Worm (Caenorhabditis elegans): ENCODE results near the gene ttr-54.

DNA sequence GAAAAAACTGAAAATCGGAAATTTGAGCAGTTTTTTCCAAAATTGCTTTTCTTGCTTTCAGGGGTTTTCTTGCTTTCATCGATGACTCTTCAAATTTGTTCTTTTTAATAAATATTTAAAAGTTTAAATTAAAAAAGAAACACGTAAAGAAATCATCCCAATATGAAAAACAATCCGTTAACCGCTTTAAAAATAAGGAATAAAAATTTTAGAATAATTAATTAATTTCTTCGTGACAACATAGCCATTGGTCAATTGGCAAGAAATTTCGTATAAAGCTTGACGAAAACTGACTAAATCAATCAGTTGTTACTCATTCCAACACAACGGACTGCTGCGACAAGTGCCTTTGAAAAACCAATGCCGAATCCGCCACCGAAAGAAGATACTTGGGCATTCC lies 43.0 kb upstream of the ttr-54 start, which contains the start of gene nsph-3.2:
- TF ChIP-seq nhr-84 (tag; optimal IDR thresholded peaks at IDR 0.05) (no peak), ama-1 (optimal IDR thresholded peaks at IDR 0.05) (no peak), mab-9 (GFP tag; IDR thresholded peaks at IDR 0.05) (no peak), unc-62 (GFP tag; optimal IDR thresholded peaks at IDR 0.05) (no peak), nhr-237 (tag; optimal IDR thresholded peaks at IDR 0.05) (no peak), C16A3.4 (tag; optimal IDR thresholded peaks at IDR 0.05) (no peak), unc-86 (tag; optimal IDR thresholded peaks at IDR 0.05) (no peak), nhr-76 (tag; optimal IDR thresholded peaks at IDR 0.05) (no peak), blmp-1 (tag; optimal IDR thresholded peaks at IDR 0.05) (no peak), vab-15 (tag; optimal IDR thresholded peaks at IDR 0.05) (no peak), ceh-82 (tag; optimal IDR thresholded peaks at IDR 0.05) (no peak), nhr-28 (tag; optimal IDR thresholded peaks at IDR 0.05) (no peak), zag-1 (tag; optimal IDR thresholded peaks at IDR 0.05) (no peak)

Measured in whole organism, L1 larva.